Fruit fly (Drosophila melanogaster) whole organism, embryonic: ENCODE measurements around the gene Pbp45.

Source experiments
- Antp ChIP-seq: fragments of 200-800 bp; sonication (Bioruptor generic); optimal IDR thresholded peaks from 3 replicates; lab custom pipeline; 2016; ENCODE audit warnings: missing biosample characterization, missing genetic modification characterization
- CG10321 ChIP-seq: fragments of 200-800 bp; sonication (Bioruptor generic); IDR thresholded peaks from 2 replicates; pipeline ENCODE4 v1.3.6; 2022; ENCODE audit warnings: missing biosample characterization, missing genetic modification characterization
- CG11093 ChIP-seq: fragments of 200-800 bp; sonication (Bioruptor generic); IDR thresholded peaks from 3 replicates; pipeline ENCODE4 v1.3.6; 2022; ENCODE audit warnings: missing biosample characterization, missing genetic modification characterization
- CG11696 ChIP-seq: fragments of 200-800 bp; sonication (Bioruptor generic); IDR thresholded peaks from 2 replicates; pipeline ENCODE4 v1.3.6; 2022; ENCODE audit warnings: missing biosample characterization, missing genetic modification characterization
- CG1233 ChIP-seq: fragments of 200-800 bp; sonication (Bioruptor generic); optimal IDR thresholded peaks from 4 replicates; lab custom pipeline; 2018; ENCODE audit warnings: missing biosample characterization, mild to moderate bottlenecking, missing genetic modification characterization
- CG13123 ChIP-seq: fragments of 200-800 bp; sonication (Bioruptor generic); optimal IDR thresholded peaks from 2 replicates; lab custom pipeline; 2016; ENCODE audit warnings: missing biosample characterization, missing genetic modification characterization
- CG15269 ChIP-seq: fragments of 200-800 bp; sonication (Bioruptor generic); optimal IDR thresholded peaks from 2 replicates; lab custom pipeline; 2018; ENCODE audit warnings: missing biosample characterization, mild to moderate bottlenecking, missing genetic modification characterization, moderate library complexity
- CG15601 ChIP-seq: fragments of 200-800 bp; sonication (Bioruptor generic); optimal IDR thresholded peaks from 3 replicates; lab custom pipeline; 2019; ENCODE audit warnings: missing biosample characterization, mild to moderate bottlenecking, missing genetic modification characterization, moderate library complexity
- CG1603 ChIP-seq: fragments of 200-800 bp; sonication (Bioruptor generic); optimal IDR thresholded peaks from 2 replicates; lab custom pipeline; 2019; ENCODE audit warnings: missing biosample characterization, mild to moderate bottlenecking, missing genetic modification characterization, moderate library complexity
- CG16813 ChIP-seq: fragments of 200-800 bp; sonication (Bioruptor generic); IDR thresholded peaks from 3 replicates; pipeline ENCODE4 v1.3.6; 2022; ENCODE audit warnings: missing biosample characterization, missing genetic modification characterization; ENCODE audit not compliant: partially characterized antibody
- CG4707 ChIP-seq: fragments of 200-800 bp; sonication (Bioruptor generic); optimal IDR thresholded peaks from 2 replicates; lab custom pipeline; 2018; ENCODE audit warnings: missing biosample characterization, mild to moderate bottlenecking, missing genetic modification characterization, moderate library complexity
- CG5180 ChIP-seq: fragments of 200-800 bp; sonication (Bioruptor generic); optimal IDR thresholded peaks from 3 replicates; lab custom pipeline; 2017; ENCODE audit warnings: missing biosample characterization, missing genetic modification characterization, mild to moderate bottlenecking, moderate library complexity, missing genetic modification reagents
- CG7928 ChIP-seq: fragments of 200-800 bp; sonication (Bioruptor generic); optimal IDR thresholded peaks from 2 replicates; lab custom pipeline; 2017; ENCODE audit warnings: missing biosample characterization, mild to moderate bottlenecking, missing genetic modification characterization
- CG8281 ChIP-seq: fragments of 200-800 bp; sonication (Bioruptor generic); optimal IDR thresholded peaks from 2 replicates; lab custom pipeline; 2018; ENCODE audit warnings: missing biosample characterization, mild to moderate bottlenecking, missing genetic modification characterization, moderate library complexity
- CG9817 ChIP-seq: fragments of 200-800 bp; sonication (Bioruptor generic); optimal IDR thresholded peaks from 2 replicates; lab custom pipeline; 2018; ENCODE audit warnings: missing biosample characterization, mild to moderate bottlenecking, missing genetic modification characterization, moderate library complexity
- Dll ChIP-seq: fragments of 200-800 bp; sonication (Bioruptor generic); IDR thresholded peaks from 4 replicates; pipeline ENCODE4 v1.3.6; 2022; ENCODE audit warnings: missing biosample characterization, missing genetic modification characterization; ENCODE audit not compliant: partially characterized antibody
- Dp ChIP-seq: fragments of 200-800 bp; sonication (Bioruptor generic); optimal IDR thresholded peaks from 2 replicates; lab custom pipeline; 2018; ENCODE audit warnings: missing biosample characterization, mild to moderate bottlenecking, missing genetic modification characterization, moderate library complexity
- Dref ChIP-seq: fragments of 200-800 bp; sonication (Bioruptor generic); IDR thresholded peaks from 2 replicates; pipeline ENCODE4 v1.3.6; 2022; ENCODE audit warnings: missing biosample characterization, missing genetic modification characterization
- E2f1 ChIP-seq: fragments of 200-800 bp; sonication (Bioruptor generic); IDR thresholded peaks from 2 replicates; pipeline ENCODE4 v1.3.6; 2022; ENCODE audit warnings: missing biosample characterization, missing genetic modification characterization
- Fer3 ChIP-seq: fragments of 200-800 bp; sonication (Bioruptor generic); optimal IDR thresholded peaks from 2 replicates; lab custom pipeline; 2018; ENCODE audit warnings: missing biosample characterization, mild to moderate bottlenecking, missing genetic modification characterization, moderate library complexity
- HHEX ChIP-seq: fragments of 200-800 bp; sonication (Bioruptor generic); optimal IDR thresholded peaks from 3 replicates; lab custom pipeline; 2017; ENCODE audit warnings: missing biosample characterization, mild to moderate bottlenecking, missing genetic modification characterization, missing genetic modification reagents
- Lhr ChIP-seq: fragments of 200-800 bp; sonication (Bioruptor generic); optimal IDR thresholded peaks from 3 replicates; lab custom pipeline; 2017; ENCODE audit warnings: mild to moderate bottlenecking, missing biosample characterization, missing genetic modification reagents, missing genetic modification characterization
- Six4 ChIP-seq: fragments of 200-800 bp; sonication (Bioruptor generic); optimal IDR thresholded peaks from 2 replicates; lab custom pipeline; 2016; ENCODE audit warnings: missing biosample characterization, missing genetic modification characterization
- Taf1 ChIP-seq: fragments of 200-800 bp; sonication (Bioruptor generic); IDR thresholded peaks from 2 replicates; pipeline ENCODE4 v1.3.6; 2022; ENCODE audit warnings: missing biosample characterization, missing genetic modification characterization
- Tbp ChIP-seq: fragments of >200 bp; optimal IDR thresholded peaks from 2 replicates; lab custom pipeline; 2018; ENCODE audit warnings: missing biosample characterization, missing genetic modification characterization
- ab ChIP-seq: fragments of 200-800 bp; sonication (Bioruptor generic); optimal IDR thresholded peaks from 2 replicates; lab custom pipeline; 2016; ENCODE audit warnings: missing biosample characterization, missing genetic modification characterization
- bcd ChIP-seq: fragments of 200-800 bp; sonication (Bioruptor generic); optimal IDR thresholded peaks from 2 replicates; lab custom pipeline; 2017; ENCODE audit warnings: missing biosample characterization, mild to moderate bottlenecking, missing genetic modification characterization
- bowl ChIP-seq: fragments of 200-800 bp; sonication (Bioruptor generic); IDR thresholded peaks from 2 replicates; pipeline ENCODE4 v1.3.6; 2022; ENCODE audit warnings: missing biosample characterization, missing genetic modification characterization
- bsh ChIP-seq, 2 experiments: fragments of 200-800 bp; sonication (Bioruptor generic); optimal IDR thresholded peaks; 2 replicates each; lab custom pipeline; 2017 to 2018; ENCODE audit warnings: mild to moderate bottlenecking in 2 of 2, missing biosample characterization in 2 of 2, missing genetic modification characterization in 2 of 2, moderate library complexity in 1 of 2
- cg ChIP-seq: fragments of 200-800 bp; sonication (Bioruptor generic); optimal IDR thresholded peaks from 3 replicates; lab custom pipeline; 2019; ENCODE audit warnings: missing biosample characterization, mild to moderate bottlenecking, missing genetic modification characterization, moderate library complexity
- chinmo ChIP-seq: fragments of 200-800 bp; sonication (Bioruptor generic); IDR thresholded peaks from 4 replicates; pipeline ENCODE4 v1.3.6; 2022; ENCODE audit warnings: missing biosample characterization, missing genetic modification characterization; ENCODE audit not compliant: partially characterized antibody
- dan ChIP-seq: fragments of 200-800 bp; sonication (Bioruptor generic); IDR thresholded peaks from 2 replicates; pipeline ENCODE4 v1.3.6; 2022; ENCODE audit warnings: missing biosample characterization, missing genetic modification characterization
- dmrt99B ChIP-seq: fragments of 200-800 bp; sonication (Bioruptor generic); optimal IDR thresholded peaks from 2 replicates; lab custom pipeline; 2018; ENCODE audit warnings: missing biosample characterization, mild to moderate bottlenecking, missing genetic modification characterization, moderate library complexity
- dysf ChIP-seq: fragments of 200-800 bp; sonication (Bioruptor generic); IDR thresholded peaks from 3 replicates; pipeline ENCODE4 v1.3.6; 2022; ENCODE audit warnings: missing biosample characterization, missing genetic modification characterization
- en ChIP-seq: fragments of 200-800 bp; sonication (Bioruptor generic); optimal IDR thresholded peaks from 2 replicates; lab custom pipeline; 2016; ENCODE audit warnings: missing biosample characterization, missing genetic modification characterization
- fru ChIP-seq: fragments of >200 bp; optimal IDR thresholded peaks from 2 replicates; lab custom pipeline; 2017
- hth ChIP-seq: fragments of >200 bp; optimal IDR thresholded peaks from 2 replicates; lab custom pipeline; 2017; ENCODE audit warnings: inconsistent platforms
- jigr1 ChIP-seq: fragments of 200-800 bp; sonication (Bioruptor generic); IDR thresholded peaks from 3 replicates; pipeline ENCODE4 v1.3.6; 2022; ENCODE audit warnings: missing biosample characterization, missing genetic modification characterization
- kah ChIP-seq: fragments of 200-800 bp; sonication (Bioruptor generic); optimal IDR thresholded peaks from 2 replicates; lab custom pipeline; 2018; ENCODE audit warnings: missing biosample characterization, mild to moderate bottlenecking, missing genetic modification characterization
- lmd ChIP-seq: fragments of 200-800 bp; sonication (Bioruptor generic); IDR thresholded peaks from 2 replicates; pipeline ENCODE4 v1.3.6; 2022; ENCODE audit warnings: missing biosample characterization, missing genetic modification characterization
- maf-S ChIP-seq: fragments of 200-800 bp; sonication (Bioruptor generic); optimal IDR thresholded peaks from 2 replicates; lab custom pipeline; 2016; ENCODE audit warnings: missing biosample characterization, missing genetic modification characterization
- p53 ChIP-seq: fragments of 200-800 bp; sonication (Bioruptor generic); optimal IDR thresholded peaks from 2 replicates; lab custom pipeline; 2016; ENCODE audit warnings: missing biosample characterization, missing genetic modification characterization
- pum ChIP-seq: fragments of 200-800 bp; sonication (Bioruptor generic); optimal IDR thresholded peaks from 2 replicates; lab custom pipeline; 2016; ENCODE audit warnings: missing biosample characterization, missing genetic modification characterization
- seq ChIP-seq: fragments of 200-800 bp; sonication (Bioruptor generic); IDR thresholded peaks from 2 replicates; pipeline ENCODE4 v1.3.6; 2022; ENCODE audit warnings: missing biosample characterization, missing genetic modification characterization
- sqz ChIP-seq: fragments of 200-800 bp; sonication (Bioruptor generic); optimal IDR thresholded peaks from 3 replicates; lab custom pipeline; 2018; ENCODE audit warnings: missing biosample characterization, mild to moderate bottlenecking, missing genetic modification characterization
- sug ChIP-seq: fragments of 200-800 bp; optimal IDR thresholded peaks from 2 replicates; lab custom pipeline; 2019; ENCODE audit warnings: missing biosample characterization, mild to moderate bottlenecking, missing genetic modification characterization, moderate library complexity
- ttk ChIP-seq: fragments of 200-800 bp; sonication (Bioruptor generic); IDR thresholded peaks from 2 replicates; pipeline ENCODE4 v2.1.2; 2022; ENCODE audit warnings: missing biosample characterization, missing genetic modification characterization
- vnd ChIP-seq: fragments of 200-800 bp; sonication (Bioruptor generic); IDR thresholded peaks from 3 replicates; pipeline ENCODE4 v1.3.6; 2022; ENCODE audit warnings: missing biosample characterization, missing genetic modification characterization; ENCODE audit not compliant: partially characterized antibody
- z ChIP-seq: fragments of 200-800 bp; sonication (Bioruptor generic); IDR thresholded peaks from 3 replicates; pipeline ENCODE4 v1.3.6; 2022; ENCODE audit warnings: missing biosample characterization, missing genetic modification characterization

The Pbp45 gene

dm6 chr3R:15803502-15804461, 35.5 kb downstream of the Pbp45 start, which contains the start of gene alpha-Man-IIb (continued):
- TF ChIP-seq en (GFP tag; lab: Kevin White, UChicago), result no peak
- TF ChIP-seq vnd (GFP tag; lab: Robert Waterston, UW), result peak; percentile 80
- no peak for TF ChIP-seq jigr1
- TF ChIP-seq z (GFP tag; lab: Robert Waterston, UW), result no peak
- TF ChIP-seq sug (tag; lab: Kevin White, UChicago), result peak; percentile 25
- peak; percentile 13 for TF ChIP-seq HHEX (GFP tag; lab: Kevin White, UChicago)
- TF ChIP-seq E2f1 (GFP tag; lab: Robert Waterston, UW), result no peak
- no peak for TF ChIP-seq p53
- TF ChIP-seq fru, result no peak
- no peak for TF ChIP-seq bcd
- no peak for TF ChIP-seq lmd (GFP tag; lab: Robert Waterston, UW)
- no peak for TF ChIP-seq ab (GFP tag; lab: Kevin White, UChicago)
- peak; percentile 92 for TF ChIP-seq Dll
- peak; percentile 97 for TF ChIP-seq Dp (GFP tag; lab: Kevin White, UChicago)
- peak; percentile 69 for TF ChIP-seq Lhr
- no peak for TF ChIP-seq Six4 (GFP tag; lab: Kevin White, UChicago)
- no peak for TF ChIP-seq CG9817 (tag; lab: Kevin White, UChicago)
- peak; percentile 62 for TF ChIP-seq Dref (GFP tag; lab: Robert Waterston, UW)
- no peak for TF ChIP-seq CG13123 (GFP tag; lab: Kevin White, UChicago)
- TF ChIP-seq pum, result no peak
- no peak for TF ChIP-seq CG10321 (GFP tag; lab: Robert Waterston, UW)
- TF ChIP-seq bowl (GFP tag; lab: Robert Waterston, UW), result no peak
- TF ChIP-seq maf-S (GFP tag; lab: Kevin White, UChicago), result no peak
- peak; percentile 49 for TF ChIP-seq sqz (GFP tag; lab: Kevin White, UChicago)
- TF ChIP-seq bsh (GFP tag; optimal IDR thresholded peaks at IDR 0.05; lab: Kevin White, UChicago), result peak; percentile 4 to 33
- no peak for TF ChIP-seq seq
- TF ChIP-seq hth (lab: Kevin White, UChicago), result no peak
- peak; percentile 7 for TF ChIP-seq Tbp (GFP tag; lab: Kevin White, UChicago)
- no peak for TF ChIP-seq Fer3 (tag; lab: Kevin White, UChicago)
- 0 out of 3 replicates have a peak, but pooled peaks have one; percentile 26 for TF ChIP-seq dysf
- no peak for TF ChIP-seq dan
- peak; percentile 69; the same call in 2 of the 3 replicates for TF ChIP-seq CG16813
- no peak for TF ChIP-seq CG15601 (tag; lab: Kevin White, UChicago)
- TF ChIP-seq Antp (GFP tag; lab: Kevin White, UChicago), result no peak
- TF ChIP-seq CG1233, result peak; percentile 6
- no peak for TF ChIP-seq CG5180
- TF ChIP-seq CG8281 (tag; lab: Kevin White, UChicago), result no peak
- TF ChIP-seq CG15269 (tag; lab: Kevin White, UChicago), result no peak
- TF ChIP-seq CG7928 (GFP tag; lab: Kevin White, UChicago), result no peak
- TF ChIP-seq cg (GFP tag; lab: Kevin White, UChicago), result peak; percentile 70
- no peak for TF ChIP-seq CG11093 (GFP tag; lab: Robert Waterston, UW)
- TF ChIP-seq kah, result no peak
- no peak for TF ChIP-seq CG11696 (GFP tag; lab: Robert Waterston, UW)
- TF ChIP-seq CG4707, result no peak
- TF ChIP-seq ttk, result no peak
- peak; percentile 53 for TF ChIP-seq CG1603 (tag; lab: Kevin White, UChicago)
- no peak for TF ChIP-seq Taf1 (GFP tag; lab: Robert Waterston, UW)
- no peak for TF ChIP-seq dmrt99B
- 0 out of 4 replicates have a peak, but pooled peaks have one; percentile 39 for TF ChIP-seq chinmo (GFP tag; lab: Robert Waterston, UW)
